Worm (Caenorhabditis elegans) whole organism, midembryonic: Measurements from ENCODE around the gene C25A11.2.

Source experiments
- T22C8.4 ChIP-seq: fragments of 200-800 bp; sonication (Bioruptor generic); IDR thresholded peaks from 2 replicates; pipeline ENCODE4 v1.3.6; 2022; ENCODE audit warnings: missing genetic modification characterization, missing compliant biosample characterization
- cog-1 ChIP-seq: sonication (generic microtip); optimal IDR thresholded peaks from 2 replicates; lab custom pipeline; 2016; ENCODE audit warnings: missing genetic modification characterization, missing compliant biosample characterization
- klf-2 ChIP-seq: fragments of 200-800 bp; sonication (Bioruptor generic); conservative IDR thresholded peaks from 2 replicates; pipeline ENCODE4 v1.3.6; 2022; ENCODE audit warnings: missing genetic modification reagents, missing genetic modification characterization, missing compliant biosample characterization
- med-1 ChIP-seq: sonication (generic microtip); optimal IDR thresholded peaks from 2 replicates; lab custom pipeline; 2017; ENCODE audit warnings: missing genetic modification characterization, mild to moderate bottlenecking, missing compliant biosample characterization, antibody characterized with exemption, missing genetic modification reagents; ENCODE audit not compliant: insufficient read depth
- tab-1 ChIP-seq: fragments of 200-800 bp; sonication (Bioruptor generic); IDR thresholded peaks from 2 replicates; pipeline ENCODE4 v1.3.6; 2022; ENCODE audit warnings: missing genetic modification characterization, missing compliant biosample characterization
- ztf-23 ChIP-seq: fragments of 200-800 bp; sonication (Bioruptor generic); IDR thresholded peaks from 2 replicates; pipeline ENCODE4 v1.3.6; 2022; ENCODE audit warnings: missing genetic modification reagents, missing genetic modification characterization, missing compliant biosample characterization

ce11 chrX:9161253-9161904 is 47.5 kb downstream of the C25A11.2 start:
- TF ChIP-seq tab-1 (no peak), klf-2 (GFP tag; lab: Robert Waterston, UW) (no peak), med-1 (GFP tag; lab: Kevin White, UChicago) (no peak), cog-1 (tag; lab: Kevin White, UChicago) (no peak), T22C8.4 (GFP tag; lab: Robert Waterston, UW) (no peak), ztf-23 (no peak)
